Worm (Caenorhabditis elegans) whole organism, dauer: ENCODE measurements around the gene neg-1.

ENCODE experiments used
- unc-62 ChIP-seq: sonication (generic microtip); optimal IDR thresholded peaks from 2 replicates; lab custom pipeline; 2017; ENCODE audit warnings: missing biosample characterization, missing genetic modification reagents, missing genetic modification characterization

The neg-1 gene

DNA sequence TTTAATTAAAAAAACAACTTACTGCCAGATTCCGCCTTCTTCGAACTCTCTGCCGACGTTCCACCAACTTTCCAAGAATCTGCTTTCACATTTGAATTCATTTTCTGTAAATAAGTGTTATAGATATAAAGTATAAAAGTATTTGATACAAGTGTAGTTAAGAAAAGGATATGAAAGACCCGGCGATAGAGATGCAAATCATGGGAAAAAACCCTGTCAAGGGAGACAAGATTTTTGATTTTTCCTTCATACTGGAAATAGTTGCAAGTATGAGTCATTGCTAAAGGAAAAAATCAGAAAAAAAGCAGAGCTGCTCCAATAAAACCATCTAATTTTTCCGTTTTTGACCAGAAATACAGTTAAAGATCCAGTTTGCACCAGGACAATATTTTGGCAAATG lies 21.6 kb upstream of the neg-1 start, which contains the start of gene F13A2.3:
Gene F13A2.3 (minus strand): TSS at position 101 of the 400 bp plus-strand sequence.
- TF ChIP-seq unc-62 (GFP tag; lab: Kevin White, UChicago): no peak

DNA sequence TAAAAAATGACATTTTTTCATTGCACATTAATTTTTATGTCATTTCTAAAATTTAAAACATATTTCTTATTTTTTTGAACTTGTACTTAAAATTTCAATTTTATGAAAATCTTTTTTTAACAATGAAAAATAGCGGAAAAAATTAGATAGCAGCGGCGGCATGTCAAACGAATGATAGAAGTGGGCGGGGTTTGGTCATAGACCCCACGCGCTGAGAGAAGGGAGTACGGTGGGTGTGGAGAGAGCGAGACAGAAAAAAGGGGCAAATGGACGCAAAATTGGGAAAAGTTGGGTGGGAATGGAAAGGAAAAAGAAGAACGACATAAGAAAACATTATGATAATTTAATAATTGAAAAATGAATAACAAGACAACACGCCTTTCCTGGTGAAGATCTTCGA lies 13.2 kb upstream of the neg-1 start:
- TF ChIP-seq unc-62 (GFP tag; lab: Kevin White, UChicago): no peak

DNA sequence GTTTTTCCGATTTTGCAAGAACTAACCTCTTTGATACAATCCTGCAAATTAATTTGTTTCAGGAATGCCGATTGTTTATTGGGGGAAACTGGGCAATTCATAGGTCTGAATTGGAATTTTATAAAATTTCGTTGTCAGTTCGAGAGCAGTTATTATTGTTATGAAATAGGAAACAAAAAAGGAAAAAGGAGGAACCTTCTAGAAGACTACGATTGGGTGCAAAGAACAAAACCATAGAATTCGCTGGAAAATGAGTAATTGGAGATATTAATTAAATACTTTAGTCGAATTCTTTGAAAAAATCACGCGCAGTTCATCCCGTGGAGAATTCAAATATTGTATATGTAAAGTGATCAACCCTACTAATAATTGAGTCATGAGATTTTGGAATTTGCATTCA lies 12.7 kb upstream of the neg-1 start, which contains the start of gene F13A2.9:
Gene F13A2.9 (minus strand): TSS at position 101 of the 400 bp plus-strand sequence.
- no peak for TF ChIP-seq unc-62 (GFP tag; lab: Kevin White, UChicago)

DNA sequence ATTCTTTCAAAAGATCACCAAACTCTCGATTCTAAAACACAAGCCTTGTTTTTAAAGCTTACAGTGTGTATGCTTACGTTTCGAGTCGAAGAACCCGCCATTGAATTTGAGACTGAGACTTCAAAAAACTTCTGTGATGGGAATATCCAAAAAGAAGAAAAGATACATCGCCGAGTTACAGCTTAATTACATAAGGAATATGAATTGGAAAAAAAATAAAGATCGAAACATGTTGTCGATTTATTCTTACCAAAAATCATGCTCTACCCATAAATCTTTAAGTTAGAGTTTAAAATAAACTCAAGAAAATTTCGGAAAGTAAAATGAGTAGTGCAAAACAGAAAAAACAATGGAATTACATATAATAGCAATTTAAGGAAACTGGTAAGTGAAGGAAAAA lies 11.5 kb upstream of the neg-1 start, which contains the start of gene F13A2.10:
Gene F13A2.10 (minus strand): TSS at position 101 of the 400 bp plus-strand sequence.
- no peak for TF ChIP-seq unc-62 (GFP tag; lab: Kevin White, UChicago)

DNA sequence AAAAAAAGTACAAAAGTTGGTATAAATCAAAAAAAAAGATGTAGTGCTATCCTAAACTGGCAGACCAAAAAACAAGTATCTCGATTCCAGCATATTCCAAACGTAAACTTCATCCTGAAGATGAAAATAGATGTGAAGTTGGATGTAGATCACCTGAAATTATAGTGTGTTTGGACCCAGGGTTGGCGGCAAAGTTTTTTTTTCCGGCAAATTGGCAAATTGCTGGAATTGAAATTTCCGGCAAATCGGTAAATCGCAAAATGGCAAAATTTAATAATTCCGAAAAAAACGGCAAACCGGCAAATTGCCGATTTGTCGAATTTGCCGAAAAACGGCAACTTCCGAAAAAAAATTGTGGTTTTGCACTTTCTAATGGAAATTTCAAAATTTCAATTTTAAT lies 9.8 kb upstream of the neg-1 start, which contains the start of gene F13A2.2:
Gene F13A2.2 (minus strand): TSS at position 101 of the 400 bp plus-strand sequence.
- TF ChIP-seq unc-62 (GFP tag; lab: Kevin White, UChicago): no peak

DNA sequence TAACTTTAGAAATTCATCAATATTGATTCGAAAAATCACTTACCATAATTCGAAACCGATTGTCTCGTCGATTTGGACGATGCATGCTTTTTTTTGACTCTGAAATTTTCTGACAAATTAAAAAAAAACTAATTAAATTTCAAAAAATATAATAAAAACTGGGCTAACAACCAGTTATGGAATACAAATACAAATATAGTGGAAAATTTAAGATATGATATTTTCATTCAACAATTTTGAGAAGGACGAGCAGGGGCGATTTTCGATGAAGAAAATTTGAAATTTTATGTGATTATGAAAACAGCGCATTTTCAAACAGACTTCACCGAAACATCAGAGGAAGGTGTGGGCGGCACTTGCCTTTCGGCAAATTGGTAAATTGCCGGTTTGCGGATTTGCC lies 7.6 kb upstream of the neg-1 start, which contains the start of gene F13A2.1:
Gene F13A2.1 (minus strand): TSS at position 101 of the 400 bp plus-strand sequence.
- no peak for TF ChIP-seq unc-62 (GFP tag; lab: Kevin White, UChicago)

DNA sequence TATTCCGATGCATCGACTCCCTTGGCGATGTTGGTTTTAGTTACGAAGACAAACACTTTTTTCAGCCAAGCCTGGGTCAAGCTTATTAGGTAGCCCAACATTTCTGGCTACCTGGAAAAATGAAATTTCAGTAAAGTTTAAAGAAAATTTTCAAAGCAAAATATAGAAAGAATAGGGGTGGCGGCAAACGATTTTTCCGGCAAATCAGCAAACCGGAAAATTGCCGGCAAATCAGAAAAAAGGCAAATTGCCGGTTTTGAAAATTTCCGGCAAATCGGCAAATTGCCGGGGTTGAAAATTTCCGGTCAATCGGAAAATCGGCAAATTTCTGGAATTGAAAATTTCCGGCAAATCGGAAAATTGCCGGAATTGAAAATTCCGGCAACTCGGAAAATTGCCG lies 2.9 kb upstream of the neg-1 start, which contains the start of gene F32D1.8:
Gene F32D1.8 (minus strand): TSS at position 101 of the 400 bp plus-strand sequence.
- no peak for TF ChIP-seq unc-62 (GFP tag; lab: Kevin White, UChicago)

DNA sequence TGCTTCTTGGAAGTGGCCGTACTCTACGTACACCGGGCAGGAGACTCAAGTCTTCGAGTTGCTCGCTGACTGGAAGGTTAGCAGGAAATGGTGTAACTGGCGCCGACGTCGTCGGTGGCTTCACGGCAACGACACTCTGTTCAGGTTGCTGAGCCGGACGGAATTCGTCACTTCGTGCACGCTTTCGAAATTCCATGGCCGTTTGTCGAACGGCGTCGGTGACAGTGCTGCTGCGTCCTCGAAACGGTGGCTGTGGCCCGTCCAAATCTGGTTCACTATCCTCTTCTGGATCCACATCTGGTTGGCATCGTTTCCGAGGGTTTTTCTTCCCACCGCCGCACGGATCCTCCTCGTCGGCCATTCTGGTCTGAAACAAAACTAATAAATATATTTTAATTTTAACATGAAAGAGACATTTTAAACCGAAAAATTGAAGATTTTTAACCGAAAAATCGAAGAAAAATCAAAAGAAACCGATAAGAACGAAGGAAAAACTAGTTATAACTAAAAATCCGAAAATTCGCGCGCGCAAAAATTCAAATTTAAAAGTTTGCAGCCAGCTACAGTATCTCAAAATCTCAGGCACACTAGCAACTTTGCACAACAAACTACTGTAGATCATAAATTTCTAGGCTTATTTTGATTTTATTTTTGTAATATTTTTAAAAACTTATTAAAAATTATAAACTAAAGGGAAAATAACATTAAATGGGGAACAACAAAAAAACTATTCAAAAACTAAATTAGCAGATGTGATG lies 1.3 kb upstream of the neg-1 start, which contains the start of gene F32D1.7:
Gene F32D1.7 (minus strand): TSS at position 367 of the 758 bp plus-strand sequence.
- no peak for TF ChIP-seq unc-62 (GFP tag; lab: Kevin White, UChicago)

DNA sequence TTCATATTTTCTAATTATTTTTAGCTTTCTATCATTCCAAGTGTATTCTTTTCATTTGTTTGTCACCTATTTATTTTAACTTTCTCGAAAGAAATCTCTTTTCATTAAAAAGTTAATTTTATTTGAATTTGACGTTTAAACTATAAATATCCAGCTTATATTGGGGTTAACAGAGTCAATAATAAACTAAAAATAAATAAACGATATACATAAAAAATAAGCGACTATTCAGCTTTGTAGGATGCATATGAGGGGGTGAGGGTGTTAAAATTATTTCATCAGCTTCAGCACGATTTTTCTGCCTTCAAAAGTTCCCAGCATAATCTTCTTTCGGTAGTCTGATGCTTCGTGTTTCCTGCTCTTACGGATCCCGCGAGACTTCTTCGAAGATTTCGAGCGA lies 1.0 kb downstream of the neg-1 start:
- TF ChIP-seq unc-62 (GFP tag; lab: Kevin White, UChicago): no peak

DNA sequence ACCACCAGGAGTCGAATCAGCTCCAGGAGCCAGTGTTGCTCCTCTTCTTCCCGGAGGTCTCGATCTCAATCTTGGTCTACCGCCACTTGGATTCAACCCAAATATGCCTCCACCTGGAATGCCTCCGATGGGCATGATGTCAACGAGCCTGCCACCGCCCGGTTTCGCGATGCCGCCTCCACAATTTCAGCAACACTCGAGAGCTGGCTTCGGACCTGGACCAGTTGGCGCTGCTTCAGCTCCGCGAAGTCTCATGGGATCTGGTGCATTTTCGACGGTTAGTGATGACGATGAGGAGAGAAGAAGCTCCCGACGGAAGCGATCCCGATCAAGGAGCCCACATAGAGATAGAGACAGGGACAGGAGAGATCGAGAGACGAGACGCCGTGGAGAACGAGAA lies 1.7 kb downstream of the neg-1 start:
- no peak for TF ChIP-seq unc-62 (GFP tag; lab: Kevin White, UChicago)

DNA sequence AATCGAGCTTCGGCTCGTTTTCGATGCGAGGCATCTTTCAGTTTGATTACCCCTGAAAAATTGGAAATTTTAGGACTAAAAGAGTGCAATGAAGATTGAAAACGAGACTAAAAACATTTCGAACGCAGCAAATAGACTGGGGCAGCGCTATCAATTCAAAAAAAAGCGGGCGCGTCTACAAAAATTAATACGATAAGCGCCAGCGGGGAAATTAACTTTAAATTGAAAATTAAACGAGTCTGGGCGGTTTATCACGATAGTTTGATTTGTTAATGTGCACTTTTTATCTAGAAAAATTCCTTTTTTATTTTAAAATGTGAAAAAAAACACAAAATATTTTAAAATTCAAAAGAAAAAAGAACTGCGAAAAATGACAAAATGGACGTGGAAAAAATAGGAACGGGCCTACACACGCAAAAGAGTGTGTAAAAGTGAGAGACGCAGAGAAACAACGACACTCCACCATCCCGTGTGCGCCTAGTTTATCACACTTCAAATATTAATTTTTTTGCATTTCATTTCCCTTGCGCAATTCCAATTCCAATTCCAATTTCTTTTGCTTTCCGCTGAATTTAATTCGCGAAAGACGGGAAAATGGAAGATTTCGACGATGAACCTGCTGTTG lies 3.3 kb downstream of the neg-1 start, which contains the start of the genes gmpr-1 and fipp-1:
Gene gmpr-1 (minus strand): TSS at position 75 of the 625 bp plus-strand sequence.
Gene fipp-1 (plus strand): TSS at position 499 of the 625 bp plus-strand sequence.
- TF ChIP-seq unc-62 (GFP tag; lab: Kevin White, UChicago): no peak

DNA sequence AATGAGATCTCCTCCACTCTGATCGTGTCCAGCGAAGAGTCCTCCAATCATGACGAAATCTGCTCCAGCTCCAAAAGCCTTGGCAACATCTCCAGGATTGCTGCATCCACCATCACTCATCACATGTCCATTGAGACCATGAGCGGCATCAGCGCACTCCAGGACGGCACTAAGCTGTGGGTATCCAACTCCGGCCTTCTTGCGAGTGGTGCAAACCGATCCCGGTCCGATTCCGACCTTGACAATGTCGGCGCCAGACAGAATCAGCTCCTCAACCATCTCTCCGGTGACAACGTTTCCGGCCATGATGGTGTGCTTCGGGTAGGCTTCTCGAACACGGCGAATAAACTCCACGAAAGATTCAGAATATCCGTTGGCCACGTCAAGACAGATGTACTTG lies 4.2 kb downstream of the neg-1 start:
- TF ChIP-seq unc-62 (GFP tag; lab: Kevin White, UChicago): no peak

DNA sequence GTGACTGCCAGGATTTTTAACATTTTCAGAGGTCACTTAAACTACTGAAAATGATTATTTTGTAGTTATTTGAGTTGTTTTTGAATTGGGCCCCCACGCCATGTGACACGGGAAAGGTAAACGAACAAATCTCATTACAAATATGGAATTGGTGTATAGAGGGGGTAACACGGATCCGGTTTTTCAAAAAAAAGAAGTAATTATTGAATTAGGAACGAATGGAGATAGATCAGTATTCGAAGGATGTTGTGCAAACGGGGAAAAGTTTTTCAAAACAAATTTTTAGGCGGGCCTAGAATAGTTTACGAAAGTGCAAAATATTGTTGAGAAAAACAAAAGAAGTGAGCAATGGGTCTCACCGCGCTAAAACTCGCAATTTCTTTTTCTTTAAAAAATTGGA lies 8.2 kb downstream of the neg-1 start, which contains the start of gene F32D1.11:
Gene F32D1.11 (minus strand): TSS at position 101 of the 400 bp plus-strand sequence.
- TF ChIP-seq unc-62 (GFP tag; lab: Kevin White, UChicago): no peak

DNA sequence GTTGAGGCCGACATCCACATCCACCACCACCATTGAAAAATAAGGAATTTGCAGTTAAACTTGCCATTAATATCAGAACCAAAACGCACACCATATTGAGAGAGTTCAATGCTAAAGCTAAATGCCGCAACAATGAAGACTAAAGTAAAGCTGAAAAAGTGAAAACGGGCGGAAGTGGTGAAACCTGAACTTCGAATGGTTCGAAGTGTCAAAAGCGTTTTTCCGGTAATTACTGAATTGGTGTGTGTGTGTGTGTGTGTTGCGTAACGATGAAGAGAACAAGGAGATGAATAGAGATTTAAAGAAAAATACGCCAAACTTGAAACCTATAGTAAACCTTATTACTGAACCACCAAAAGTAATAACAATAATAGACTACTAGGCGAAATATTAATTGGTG lies 10.2 kb downstream of the neg-1 start, which contains the start of gene grl-13:
Gene grl-13 (minus strand): TSS at position 101 of the 400 bp plus-strand sequence.
- no peak for TF ChIP-seq unc-62 (GFP tag; lab: Kevin White, UChicago)

DNA sequence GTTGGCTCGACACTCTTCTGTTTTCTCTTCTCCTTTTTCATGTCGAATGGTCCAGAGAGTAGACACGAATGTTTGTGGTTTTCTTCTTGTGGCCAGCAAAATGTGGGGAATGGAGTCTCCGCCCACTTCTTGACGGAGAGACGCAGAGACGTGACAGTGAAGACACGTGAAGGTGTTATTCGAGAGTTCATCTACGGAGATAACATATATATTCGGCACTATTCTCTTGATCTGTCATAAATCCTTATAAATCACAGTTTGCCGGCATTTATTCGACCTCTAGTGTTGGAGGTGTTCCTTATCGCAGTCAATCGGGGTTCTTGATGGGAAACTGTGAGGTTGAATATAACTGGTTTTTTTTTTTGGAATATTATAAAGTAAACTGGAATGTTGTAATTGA lies 13.2 kb downstream of the neg-1 start, which contains the start of gene F32D1.3:
Gene F32D1.3 (minus strand): TSS at position 65 of the 400 bp plus-strand sequence.
- TF ChIP-seq unc-62 (GFP tag; lab: Kevin White, UChicago): no peak

DNA sequence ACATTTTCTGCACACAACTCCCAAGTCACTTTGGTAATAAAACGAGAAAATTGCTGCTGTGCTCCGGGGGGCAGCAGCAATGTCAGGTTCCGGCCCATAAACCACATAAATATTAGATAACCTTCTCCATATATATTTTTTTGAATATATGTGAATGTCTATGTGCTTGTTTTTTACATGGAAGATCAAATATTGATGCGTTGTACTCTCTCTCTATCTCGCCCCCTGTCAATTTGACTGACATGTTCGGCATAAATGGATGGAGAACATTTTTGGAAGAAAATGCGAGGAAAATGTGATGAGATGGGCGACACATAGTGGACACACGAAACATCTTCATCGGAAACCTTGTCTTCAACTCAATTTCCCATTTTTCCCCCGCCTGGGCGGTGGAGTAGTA lies 14.7 kb downstream of the neg-1 start:
- no peak for TF ChIP-seq unc-62 (GFP tag; lab: Kevin White, UChicago)
